Worm (Caenorhabditis elegans) whole organism, L4 larva: ENCODE measurements around the gene zyg-12.

Source experiments
- F10B5.3 ChIP-seq: sonication (generic microtip); optimal IDR thresholded peaks from 2 replicates; lab custom pipeline; 2016; ENCODE audit warnings: mild to moderate bottlenecking, missing genetic modification characterization, missing compliant biosample characterization
- F37D6.2 ChIP-seq: sonication (generic microtip); optimal IDR thresholded peaks from 2 replicates; lab custom pipeline; 2016; ENCODE audit warnings: mild to moderate bottlenecking, missing genetic modification characterization, missing compliant biosample characterization
- F44E2.7 ChIP-seq: fragments of 200-800 bp; sonication (Bioruptor generic); IDR thresholded peaks from 2 replicates; pipeline ENCODE4 v2.1.2; 2022; ENCODE audit warnings: missing genetic modification characterization, missing compliant biosample characterization
- Y105C5A.15 ChIP-seq: fragments of 200-800 bp; sonication (Bioruptor generic); IDR thresholded peaks from 2 replicates; pipeline ENCODE4 v1.3.6; 2022; ENCODE audit warnings: missing genetic modification characterization, missing compliant biosample characterization
- Y5F2A.4 ChIP-seq: fragments of 200-800 bp; sonication (Bioruptor generic); optimal IDR thresholded peaks from 2 replicates; lab custom pipeline; 2018; ENCODE audit warnings: mild to moderate bottlenecking, missing genetic modification characterization, missing compliant biosample characterization
- Y75B8A.6 ChIP-seq: fragments of 200-800 bp; sonication (Bioruptor generic); IDR thresholded peaks from 2 replicates; pipeline ENCODE4 v1.3.6; 2022; ENCODE audit warnings: missing genetic modification reagents, missing genetic modification characterization, missing compliant biosample characterization
- ZK337.2 ChIP-seq: fragments of 200-800 bp; sonication (Bioruptor generic); IDR thresholded peaks from 2 replicates; pipeline ENCODE4 v1.3.6; 2022; ENCODE audit warnings: missing genetic modification reagents, missing genetic modification characterization, missing compliant biosample characterization
- aha-1 ChIP-seq: fragments of 150-350 bp; peaks from one replicate; lab custom pipeline; 2014; ENCODE audit warnings: missing biosample characterization, missing genetic modification characterization
- attf-4 ChIP-seq: sonication (generic microtip); optimal IDR thresholded peaks from 3 replicates; lab custom pipeline; 2017; ENCODE audit warnings: missing biosample characterization, missing genetic modification characterization
- ceh-20 ChIP-seq: fragments of 200-800 bp; sonication (Bioruptor generic); IDR thresholded peaks from 2 replicates; pipeline ENCODE4 v1.3.6; 2022; ENCODE audit warnings: missing genetic modification reagents, missing genetic modification characterization, missing compliant biosample characterization
- ceh-28 ChIP-seq: fragments of 150-350 bp; optimal IDR thresholded peaks from 2 replicates; lab custom pipeline; 2014; ENCODE audit warnings: missing biosample characterization, missing genetic modification reagents, missing genetic modification characterization
- ces-1 ChIP-seq: fragments of 150-350 bp; sonication (generic microtip); optimal IDR thresholded peaks from 4 replicates; lab custom pipeline; 2014; ENCODE audit warnings: missing biosample characterization, missing genetic modification reagents, missing genetic modification characterization
- cey-2 ChIP-seq: sonication (generic microtip); optimal IDR thresholded peaks from 3 replicates; lab custom pipeline; 2017; ENCODE audit warnings: missing genetic modification characterization, mild to moderate bottlenecking, missing compliant biosample characterization, antibody characterized with exemption, borderline replicate concordance; ENCODE audit not compliant: insufficient read depth
- daf-12 ChIP-seq: fragments of 150-350 bp; optimal IDR thresholded peaks from 2 replicates; lab custom pipeline; 2014; ENCODE audit warnings: missing biosample characterization, missing genetic modification reagents, missing genetic modification characterization
- daf-16 ChIP-seq, 3 experiments: sonication (generic microtip); optimal IDR thresholded peaks; 2 replicates each; lab custom pipeline; 2016 to 2017; ENCODE audit warnings: missing genetic modification characterization in 3 of 3, missing genetic modification reagents in 3 of 3, mild to moderate bottlenecking in 2 of 3, missing compliant biosample characterization in 2 of 3, missing biosample characterization in 1 of 3, moderate library complexity in 1 of 3
- dmd-8 ChIP-seq: fragments of 200-800 bp; sonication (Bioruptor generic); IDR thresholded peaks from 2 replicates; pipeline ENCODE4 v1.3.6; 2022; ENCODE audit warnings: missing genetic modification characterization, missing compliant biosample characterization
- dpl-1 ChIP-seq: fragments of 150-350 bp; optimal IDR thresholded peaks from 2 replicates; lab custom pipeline; 2014; ENCODE audit warnings: missing biosample characterization, missing genetic modification reagents, missing genetic modification characterization
- dve-1 ChIP-seq: sonication (generic microtip); optimal IDR thresholded peaks from 2 replicates; lab custom pipeline; 2017; ENCODE audit warnings: antibody characterized with exemption, mild to moderate bottlenecking, missing genetic modification characterization, missing compliant biosample characterization; ENCODE audit not compliant: insufficient read depth
- fkh-10 ChIP-seq: fragments of 150-350 bp; optimal IDR thresholded peaks from 2 replicates; lab custom pipeline; 2014; ENCODE audit warnings: missing biosample characterization, missing genetic modification reagents, missing genetic modification characterization
- fos-1 ChIP-seq: fragments of 150-350 bp; optimal IDR thresholded peaks from 2 replicates; lab custom pipeline; 2014; ENCODE audit warnings: missing biosample characterization, missing genetic modification characterization
- gei-8 ChIP-seq: fragments of 200-800 bp; sonication (Bioruptor generic); optimal IDR thresholded peaks from 2 replicates; lab custom pipeline; 2018; ENCODE audit warnings: mild to moderate bottlenecking, missing genetic modification characterization, missing compliant biosample characterization
- hif-1 ChIP-seq, 2 experiments: sonication (generic microtip); optimal IDR thresholded peaks; 2 replicates each; lab custom pipeline; 2016 to 2017; ENCODE audit warnings: missing compliant biosample characterization in 2 of 2, missing genetic modification characterization in 2 of 2, missing genetic modification reagents in 2 of 2, missing genotype in 2 of 2, mild to moderate bottlenecking in 1 of 2
- hlh-30 ChIP-seq: sonication (generic microtip); optimal IDR thresholded peaks from 2 replicates; lab custom pipeline; 2017; ENCODE audit warnings: antibody characterized with exemption, mild to moderate bottlenecking, missing genetic modification characterization, missing compliant biosample characterization; ENCODE audit not compliant: insufficient read depth
- lin-15B ChIP-seq: fragments of 150-350 bp; sonication (generic microtip); optimal IDR thresholded peaks from 3 replicates; lab custom pipeline; 2014; ENCODE audit warnings: missing biosample characterization, missing genetic modification characterization
- lin-38 ChIP-seq: fragments of 200-800 bp; sonication (Bioruptor generic); IDR thresholded peaks from 2 replicates; pipeline ENCODE4 v1.3.6; 2022; ENCODE audit warnings: missing genetic modification reagents, missing genetic modification characterization, missing compliant biosample characterization
- lsy-2 ChIP-seq, 2 experiments: fragments of 150-350 bp in 1 of 2; sonication (generic microtip) in 1 of 2; optimal IDR thresholded peaks; 2 replicates each; lab custom pipeline; 2014 to 2017; ENCODE audit warnings: missing biosample characterization in 2 of 2, missing genetic modification characterization in 2 of 2
- madf-5 ChIP-seq, 2 experiments: fragments of 200-800 bp; sonication (Bioruptor generic); IDR thresholded peaks; 2 replicates each; pipeline ENCODE4 v1.3.6; 2022; ENCODE audit warnings: missing compliant biosample characterization in 2 of 2, missing genetic modification characterization in 2 of 2
- mep-1 ChIP-seq: fragments of 150-350 bp; sonication (generic microtip); optimal IDR thresholded peaks from 3 replicates; lab custom pipeline; 2014; ENCODE audit warnings: missing biosample characterization, missing genetic modification characterization
- mes-2 ChIP-seq: sonication (generic microtip); optimal IDR thresholded peaks from 2 replicates; lab custom pipeline; 2016; ENCODE audit warnings: missing genotype, mild to moderate bottlenecking, missing genetic modification characterization, missing compliant biosample characterization; ENCODE audit not compliant: poor library complexity, severe bottlenecking
- nhr-10 ChIP-seq: fragments of 150-350 bp; optimal IDR thresholded peaks from 2 replicates; lab custom pipeline; 2014; ENCODE audit warnings: missing biosample characterization, missing genetic modification characterization
- nhr-102 ChIP-seq: sonication (generic microtip); optimal IDR thresholded peaks from 2 replicates; lab custom pipeline; 2016; ENCODE audit warnings: mild to moderate bottlenecking, missing genetic modification characterization, moderate library complexity, missing compliant biosample characterization
- nhr-11 ChIP-seq: fragments of 150-350 bp; optimal IDR thresholded peaks from 2 replicates; lab custom pipeline; 2014; ENCODE audit warnings: missing biosample characterization, missing genetic modification characterization
- nhr-237 ChIP-seq: sonication (generic microtip); optimal IDR thresholded peaks from 2 replicates; lab custom pipeline; 2017; ENCODE audit warnings: missing biosample characterization, missing genetic modification characterization
- nhr-6 ChIP-seq: fragments of 150-350 bp; optimal IDR thresholded peaks from 2 replicates; lab custom pipeline; 2014; ENCODE audit warnings: missing biosample characterization, missing genetic modification characterization
- nhr-76 ChIP-seq: fragments of 150-350 bp; optimal IDR thresholded peaks from 2 replicates; lab custom pipeline; 2014; ENCODE audit warnings: missing biosample characterization, missing genetic modification characterization
- nhr-77 ChIP-seq: fragments of 150-350 bp; optimal IDR thresholded peaks from 2 replicates; lab custom pipeline; 2014; ENCODE audit warnings: missing biosample characterization, missing genetic modification characterization
- pha-4 ChIP-seq, 2 experiments: fragments of 150-350 bp in 1 of 2; fragments of 200-800 bp in 1 of 2; sonication (Bioruptor generic) in 1 of 2; IDR thresholded peaks in 1 of 2; optimal IDR thresholded peaks in 1 of 2; 2 replicates each; pipeline versions ENCODE4 v1.3.6 to Lab custom; 2014 to 2022; ENCODE audit warnings: missing genetic modification characterization in 2 of 2, missing genetic modification reagents in 2 of 2, missing biosample characterization in 1 of 2, missing compliant biosample characterization in 1 of 2
- pqm-1 ChIP-seq: sonication (generic microtip); optimal IDR thresholded peaks from 2 replicates; lab custom pipeline; 2017; ENCODE audit warnings: missing biosample characterization, missing genetic modification characterization
- sdz-12 ChIP-seq: fragments of 200-800 bp; sonication (Bioruptor generic); optimal IDR thresholded peaks from 2 replicates; lab custom pipeline; 2018; ENCODE audit warnings: mild to moderate bottlenecking, missing genetic modification characterization, missing compliant biosample characterization
- set-16 ChIP-seq: fragments of 200-800 bp; sonication (Bioruptor generic); IDR thresholded peaks from 2 replicates; pipeline ENCODE4 v1.3.6; 2022; ENCODE audit warnings: missing genetic modification reagents, missing genetic modification characterization, missing compliant biosample characterization
- snpc-1.2 ChIP-seq: fragments of 200-800 bp; sonication (Bioruptor generic); IDR thresholded peaks from 2 replicates; pipeline ENCODE4 v1.3.6; 2022; ENCODE audit warnings: missing genetic modification reagents, missing genetic modification characterization, missing compliant biosample characterization
- snpc-4 ChIP-seq: fragments of 150-350 bp; optimal IDR thresholded peaks from 2 replicates; lab custom pipeline; 2014; ENCODE audit warnings: missing biosample characterization, missing genetic modification characterization
- spr-1 ChIP-seq: sonication (generic microtip); optimal IDR thresholded peaks from 2 replicates; lab custom pipeline; 2016; ENCODE audit warnings: mild to moderate bottlenecking, missing genetic modification characterization, missing compliant biosample characterization
- tag-97 ChIP-seq: fragments of 200-800 bp; sonication (Bioruptor generic); IDR thresholded peaks from 2 replicates; pipeline ENCODE4 v1.3.6; 2022; ENCODE audit warnings: missing genetic modification characterization, missing compliant biosample characterization
- tra-1 ChIP-seq: fragments of 200-800 bp; sonication (Bioruptor generic); IDR thresholded peaks from 2 replicates; pipeline ENCODE4 v1.3.6; 2022; ENCODE audit warnings: missing genetic modification reagents, missing genetic modification characterization, missing compliant biosample characterization
- unc-39 ChIP-seq: sonication (generic microtip); optimal IDR thresholded peaks from 2 replicates; lab custom pipeline; 2017; ENCODE audit warnings: missing biosample characterization, missing genetic modification characterization
- vab-7 ChIP-seq: fragments of 200-800 bp; sonication (Bioruptor generic); IDR thresholded peaks from 2 replicates; pipeline ENCODE4 v1.3.6; 2022; ENCODE audit warnings: missing genetic modification reagents, missing genetic modification characterization, missing compliant biosample characterization
- zag-1 ChIP-seq: fragments of 150-350 bp; optimal IDR thresholded peaks from 2 replicates; lab custom pipeline; 2014; ENCODE audit warnings: missing biosample characterization, missing genetic modification characterization
- zfp-2 ChIP-seq: sonication (generic microtip); optimal IDR thresholded peaks from 2 replicates; lab custom pipeline; 2016; ENCODE audit warnings: mild to moderate bottlenecking, missing genetic modification characterization, missing compliant biosample characterization
- zip-11 ChIP-seq: fragments of 200-800 bp; sonication (Bioruptor generic); IDR thresholded peaks from 2 replicates; pipeline ENCODE4 v1.3.6; 2022; ENCODE audit warnings: missing genetic modification characterization, missing compliant biosample characterization

The zyg-12 gene

ce11 chrII:4941541-4942206 is 8.0 kb upstream of the zyg-12 start, which contains the start of gene ZK546.19:
Gene ZK546.19, plus strand, starts transcription at chrII:4941726.
- TF ChIP-seq ZK337.2 (no peak), pha-4 (GFP tag; IDR thresholded peaks at IDR 0.05; lab: Robert Waterston, UW) (no peak), pha-4 (tag; optimal IDR thresholded peaks at IDR 0.05; lab: Kevin White, UChicago) (no peak), fkh-10 (GFP tag; lab: Kevin White, UChicago) (no peak), attf-4 (tag; lab: Kevin White, UChicago) (no peak), mes-2 (tag; lab: Kevin White, UChicago) (no peak), fos-1 (tag; lab: Kevin White, UChicago) (no peak), lin-38 (GFP tag; lab: Robert Waterston, UW) (no peak), tag-97 (GFP tag; lab: Robert Waterston, UW) (no peak), mep-1 (tag; lab: Kevin White, UChicago) (no peak), nhr-77 (no peak), daf-16 (GFP tag; optimal IDR thresholded peaks at IDR 0.05; lab: Kevin White, UChicago) (peak in 1 of 2 experiments; percentile 39), daf-16 (tag; optimal IDR thresholded peaks at IDR 0.05; lab: Kevin White, UChicago) (peak; percentile 70), spr-1 (tag; lab: Kevin White, UChicago) (no peak), pqm-1 (tag; lab: Kevin White, UChicago) (peak; percentile 4), Y105C5A.15 (GFP tag; lab: Robert Waterston, UW) (no peak), gei-8 (GFP tag; lab: Kevin White, UChicago) (no peak), nhr-10 (tag; lab: Kevin White, UChicago) (peak; percentile 5), tra-1 (GFP tag; lab: Robert Waterston, UW) (no peak), nhr-6 (tag; lab: Kevin White, UChicago) (no peak), ces-1 (no peak), ceh-20 (GFP tag; lab: Robert Waterston, UW) (0 out of 2 replicates have a peak, but pooled peaks have one; percentile 39), nhr-76 (tag; lab: Kevin White, UChicago) (no peak), lsy-2 (tag; optimal IDR thresholded peaks at IDR 0.05; lab: Kevin White, UChicago) (peak in 1 of 2 experiments; percentile 38), nhr-102 (no peak), dve-1 (tag; lab: Kevin White, UChicago) (no peak), lin-15B (tag; lab: Kevin White, UChicago) (no peak), F10B5.3 (tag; lab: Kevin White, UChicago) (no peak), hif-1 (tag; optimal IDR thresholded peaks at IDR 0.05; lab: Kevin White, UChicago) (peak; percentile 41 to 99), zip-11 (GFP tag; lab: Robert Waterston, UW) (no peak), dmd-8 (GFP tag; lab: Robert Waterston, UW) (no peak), Y5F2A.4 (no peak), snpc-1.2 (GFP tag; lab: Robert Waterston, UW) (no peak), cey-2 (tag; lab: Kevin White, UChicago) (no peak), zag-1 (tag; lab: Kevin White, UChicago) (no peak), madf-5 (GFP tag; IDR thresholded peaks at IDR 0.05; lab: Robert Waterston, UW) (no peak), nhr-11 (tag; lab: Kevin White, UChicago) (no peak), unc-39 (tag; lab: Kevin White, UChicago) (no peak), zfp-2 (tag; lab: Kevin White, UChicago) (no peak), F44E2.7 (GFP tag; lab: Robert Waterston, UW) (no peak), daf-12 (tag; lab: Kevin White, UChicago) (no peak), vab-7 (GFP tag; lab: Robert Waterston, UW) (no peak), Y75B8A.6 (GFP tag; lab: Robert Waterston, UW) (no peak), nhr-237 (no peak), ceh-28 (tag; lab: Kevin White, UChicago) (no peak), hlh-30 (tag; lab: Kevin White, UChicago) (peak; percentile 1), sdz-12 (GFP tag; lab: Kevin White, UChicago) (no peak), snpc-4 (tag; lab: Kevin White, UChicago) (no peak), set-16 (GFP tag; lab: Robert Waterston, UW) (no peak), dpl-1 (GFP tag; lab: Kevin White, UChicago) (peak; percentile 2), aha-1 (tag; lab: Kevin White, UChicago) (peak; percentile 100), F37D6.2 (tag; lab: Kevin White, UChicago) (no peak)
